Worm (Caenorhabditis elegans) whole organism, late embryonic: ENCODE results near the gene saps-1.

ENCODE experiments used
- C38D4.7 ChIP-seq: fragments of 200-800 bp; sonication (Bioruptor generic); optimal IDR thresholded peaks from 2 replicates; lab custom pipeline; 2018; ENCODE audit warnings: mild to moderate bottlenecking, missing genetic modification characterization, moderate library complexity, missing compliant biosample characterization
- T23F11.4 ChIP-seq: fragments of 200-800 bp; sonication (Bioruptor generic); optimal IDR thresholded peaks from 2 replicates; lab custom pipeline; 2018; ENCODE audit warnings: mild to moderate bottlenecking, missing genetic modification characterization, missing compliant biosample characterization
- ceh-14 ChIP-seq: sonication (generic microtip); optimal IDR thresholded peaks from 2 replicates; lab custom pipeline; 2016; ENCODE audit warnings: missing genotype, missing genetic modification characterization, missing compliant biosample characterization
- elt-4 ChIP-seq: sonication (generic microtip); optimal IDR thresholded peaks from 2 replicates; lab custom pipeline; 2016; ENCODE audit warnings: missing genetic modification characterization, missing compliant biosample characterization
- fax-1 ChIP-seq: sonication (generic microtip); optimal IDR thresholded peaks from 2 replicates; lab custom pipeline; 2016; ENCODE audit warnings: missing genotype, missing genetic modification characterization, missing compliant biosample characterization
- sox-2 ChIP-seq: fragments of 200-800 bp; sonication (Bioruptor generic); IDR thresholded peaks from 2 replicates; pipeline ENCODE4 v1.3.6; 2022; ENCODE audit warnings: missing genetic modification reagents, missing genetic modification characterization, missing compliant biosample characterization
- unc-3 ChIP-seq, 2 experiments: fragments of 200-800 bp in 1 of 2; sonication (Bioruptor generic) in 1 of 2; sonication (generic microtip) in 1 of 2; conservative IDR thresholded peaks in 1 of 2; optimal IDR thresholded peaks in 1 of 2; 2 replicates each; pipeline versions ENCODE4 v1.3.6 to Lab custom; 2016 to 2022; ENCODE audit warnings: missing compliant biosample characterization in 2 of 2, missing genetic modification characterization in 2 of 2, missing genetic modification reagents in 1 of 2
- unc-55 ChIP-seq: sonication (generic microtip); optimal IDR thresholded peaks from 2 replicates; lab custom pipeline; 2017; ENCODE audit warnings: missing biosample characterization, missing genetic modification reagents, missing genetic modification characterization

DNA sequence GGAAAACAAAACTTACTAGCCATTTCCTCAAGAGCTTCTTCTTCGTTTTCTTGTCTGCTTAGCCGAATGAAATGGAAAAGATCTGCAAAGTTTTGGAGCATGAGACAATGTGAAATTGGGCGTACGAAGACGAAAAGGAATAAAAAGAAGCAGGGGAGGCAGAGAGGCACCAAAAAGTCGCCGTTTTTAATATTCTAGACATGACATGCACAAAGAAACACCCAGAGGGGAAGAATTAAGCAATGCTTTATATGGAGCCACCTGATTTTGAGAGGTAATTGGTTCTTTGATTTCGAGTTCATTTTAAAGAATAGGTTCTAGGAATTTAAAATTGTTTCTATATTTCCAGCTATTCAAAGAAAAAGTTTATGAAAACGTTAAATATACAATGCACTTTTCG, 16.7 kb downstream of the saps-1 start, which contains the start of gene T24F1.4:
- TF ChIP-seq elt-4 (no peak), unc-55 (GFP tag; lab: Kevin White, UChicago) (no peak), T23F11.4 (GFP tag; lab: Kevin White, UChicago) (no peak), unc-3 (GFP tag; conservative IDR thresholded peaks at IDR 0.05; lab: Robert Waterston, UW) (no peak), unc-3 (tag; optimal IDR thresholded peaks at IDR 0.05; lab: Kevin White, UChicago) (no peak), ceh-14 (tag; lab: Kevin White, UChicago) (no peak), C38D4.7 (no peak), fax-1 (no peak), sox-2 (no peak)
